Worm (Caenorhabditis elegans) whole organism, L4/young adult: ENCODE results near the gene F44D12.16.

ENCODE experiments used
- W03F9.2 ChIP-seq: fragments of 150-350 bp; optimal IDR thresholded peaks from 2 replicates; lab custom pipeline; 2014; ENCODE audit warnings: missing biosample characterization, missing genetic modification characterization
- dao-5 ChIP-seq: sonication (generic microtip); optimal IDR thresholded peaks from 2 replicates; lab custom pipeline; 2016; ENCODE audit warnings: missing genotype, missing genetic modification characterization, moderate library complexity, missing compliant biosample characterization
- him-1 ChIP-seq: sonication (generic microtip); optimal IDR thresholded peaks from 2 replicates; lab custom pipeline; 2016; ENCODE audit warnings: missing genotype, missing genetic modification reagents, missing genetic modification characterization, missing compliant biosample characterization

DNA sequence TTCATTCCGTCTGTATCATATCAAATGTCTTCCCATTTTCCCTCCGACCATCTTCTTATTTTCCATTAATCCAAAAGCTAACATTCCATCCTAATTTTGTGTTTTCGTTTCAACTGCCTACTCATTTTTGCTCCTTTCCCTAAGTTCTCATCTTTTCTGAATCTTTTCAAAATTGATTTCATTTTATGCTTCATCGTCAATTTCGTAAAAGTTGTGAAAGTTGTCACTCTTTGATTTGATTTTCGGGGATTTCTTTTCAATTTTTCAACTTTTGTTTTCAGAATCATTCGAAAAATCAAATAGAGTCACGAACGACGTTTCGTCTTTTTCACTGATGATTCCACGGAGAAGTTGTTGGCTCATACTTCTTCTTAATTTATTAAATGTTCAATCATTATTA lies 38.7 kb downstream of the F44D12.16 start, which contains the start of gene cwn-2:
- no peak for TF ChIP-seq him-1 (tag; lab: Kevin White, UChicago)
- no peak for TF ChIP-seq W03F9.2 (tag; lab: Kevin White, UChicago)
- TF ChIP-seq dao-5 (tag; lab: Kevin White, UChicago), result no peak
